Comparison of ENCODE assay signal across 5 worm cellular contexts in the genomic region with DNA sequence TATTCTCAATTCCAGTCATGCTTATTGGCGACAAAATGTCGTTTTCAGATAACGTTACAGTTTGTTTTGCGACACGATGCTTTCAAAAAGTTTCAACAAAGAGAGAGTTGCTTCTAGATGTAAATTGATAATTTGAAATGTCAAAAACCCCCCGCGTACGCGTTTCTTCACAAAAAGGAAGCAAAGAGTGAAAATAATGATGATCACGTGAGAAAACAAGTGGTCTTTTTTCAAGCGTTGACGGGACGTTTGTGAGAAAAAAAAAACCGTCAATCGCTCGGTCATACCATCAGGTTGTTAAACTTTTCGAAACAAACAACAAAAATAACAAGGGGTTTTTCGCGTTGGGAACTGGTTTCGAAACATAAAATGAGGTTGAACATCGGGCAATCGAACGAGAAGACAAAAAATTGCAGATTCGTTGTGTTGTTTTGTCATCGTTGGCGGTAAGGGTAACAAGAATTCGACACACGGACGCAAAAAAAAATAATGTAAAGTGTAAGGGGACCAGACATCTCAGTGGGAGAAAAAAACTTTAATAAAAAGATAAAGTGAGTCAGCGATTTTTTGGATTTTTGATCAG.
TF ChIP-seq lines count a peak whose summit lies in the region.

No protein-coding gene starts in this region.

TF ChIP-seq in whole organism, L1 larva, 84 proteins besides CTCF, POLR2A, EP300 and RAD21 (continues in another document):
- no peak for TF ChIP-seq egl-27 (tag; optimal IDR thresholded peaks at IDR 0.05; lab: Kevin White, UChicago)
- no peak for TF ChIP-seq nhr-76 (tag; optimal IDR thresholded peaks at IDR 0.05; lab: Kevin White, UChicago)
- TF ChIP-seq nhr-237 (tag; optimal IDR thresholded peaks at IDR 0.05; lab: Kevin White, UChicago): no peak
- TF ChIP-seq nhr-90 (tag; optimal IDR thresholded peaks at IDR 0.05; lab: Kevin White, UChicago; ENCODE audit: poor library complexity): peak; percentile 20
- TF ChIP-seq snpc-4 (tag; optimal IDR thresholded peaks at IDR 0.05; lab: Kevin White, UChicago): no peak
- TF ChIP-seq lin-39 (tag; optimal IDR thresholded peaks at IDR 0.05; lab: Kevin White, UChicago): no peak
- peak; percentile 62 for TF ChIP-seq snu-23 (GFP tag; optimal IDR thresholded peaks at IDR 0.05; lab: Kevin White, UChicago)
- TF ChIP-seq dsc-1 (tag; optimal IDR thresholded peaks at IDR 0.05; lab: Kevin White, UChicago): no peak
- TF ChIP-seq tbx-2 (tag; optimal IDR thresholded peaks at IDR 0.05; lab: Kevin White, UChicago): peak; percentile 22
- TF ChIP-seq grh-1 (GFP tag; IDR thresholded peaks at IDR 0.05; lab: Robert Waterston, UW): peak; percentile 41
- TF ChIP-seq pqm-1 (tag; optimal IDR thresholded peaks at IDR 0.05; lab: Kevin White, UChicago): no peak
- TF ChIP-seq vab-15 (tag; optimal IDR thresholded peaks at IDR 0.05; lab: Kevin White, UChicago): no peak
- TF ChIP-seq mdl-1 (tag; optimal IDR thresholded peaks at IDR 0.05; lab: Kevin White, UChicago): peak in 1 of 2 experiments; percentile 69
- TF ChIP-seq skn-1 (tag; optimal IDR thresholded peaks at IDR 0.05; lab: Kevin White, UChicago): peak; percentile 63
- no peak for TF ChIP-seq tlp-1 (tag; optimal IDR thresholded peaks at IDR 0.05; lab: Kevin White, UChicago)
- TF ChIP-seq C04F5.9 (tag; optimal IDR thresholded peaks at IDR 0.05; lab: Kevin White, UChicago): no peak
- no peak for TF ChIP-seq nhr-28 (tag; optimal IDR thresholded peaks at IDR 0.05; lab: Kevin White, UChicago)

TF ChIP-seq in whole organism, L2 larva, 48 proteins besides CTCF, POLR2A, EP300 and RAD21 (continues in another document):
- TF ChIP-seq sma-9 (GFP tag; optimal IDR thresholded peaks at IDR 0.05; lab: Kevin White, UChicago): peak; percentile 68
- TF ChIP-seq sma-9 (tag; optimal IDR thresholded peaks at IDR 0.05; lab: Kevin White, UChicago): no peak
- TF ChIP-seq F13H6.1 (tag; optimal IDR thresholded peaks at IDR 0.05; lab: Kevin White, UChicago): peak; percentile 47
- TF ChIP-seq C34F6.9 (tag; optimal IDR thresholded peaks at IDR 0.05; lab: Kevin White, UChicago): peak; percentile 19
- peak; percentile 52 for TF ChIP-seq ama-1 (optimal IDR thresholded peaks at IDR 0.05; lab: Kevin White, UChicago)
- peak; percentile 87 for TF ChIP-seq crh-2 (tag; optimal IDR thresholded peaks at IDR 0.05; lab: Kevin White, UChicago)
- TF ChIP-seq snpc-4 (tag; optimal IDR thresholded peaks at IDR 0.05; lab: Kevin White, UChicago): no peak
- TF ChIP-seq egl-27 (tag; optimal IDR thresholded peaks at IDR 0.05; lab: Kevin White, UChicago): peak; percentile 18
- TF ChIP-seq ceh-82 (tag; optimal IDR thresholded peaks at IDR 0.05; lab: Kevin White, UChicago): no peak
- no peak for TF ChIP-seq alr-1 (tag; optimal IDR thresholded peaks at IDR 0.05; lab: Kevin White, UChicago)
- no peak for TF ChIP-seq ztf-1 (GFP tag; conservative IDR thresholded peaks at IDR 0.05; lab: Robert Waterston, UW)
- no peak for TF ChIP-seq lin-13 (GFP tag; optimal IDR thresholded peaks at IDR 0.05; lab: Kevin White, UChicago)
- no peak for TF ChIP-seq nhr-6 (tag; optimal IDR thresholded peaks at IDR 0.05; lab: Kevin White, UChicago)
- no peak for TF ChIP-seq blmp-1 (tag; optimal IDR thresholded peaks at IDR 0.05; lab: Kevin White, UChicago; ENCODE audit: insufficient read depth)
- TF ChIP-seq mbf-1 (tag; optimal IDR thresholded peaks at IDR 0.05; lab: Kevin White, UChicago): no peak
- TF ChIP-seq elt-3 (tag; optimal IDR thresholded peaks at IDR 0.05; lab: Kevin White, UChicago): no peak
- no peak for TF ChIP-seq unc-55 (GFP tag; optimal IDR thresholded peaks at IDR 0.05; lab: Kevin White, UChicago)
- TF ChIP-seq R02D3.7 (tag; optimal IDR thresholded peaks at IDR 0.05; lab: Kevin White, UChicago): no peak

TF ChIP-seq in whole organism, L3 larva, 47 proteins besides CTCF, POLR2A, EP300 and RAD21 (continues in another document):
- no peak for TF ChIP-seq fkh-10 (GFP tag; optimal IDR thresholded peaks at IDR 0.05; lab: Kevin White, UChicago)
- no peak for TF ChIP-seq R02D3.7 (tag; optimal IDR thresholded peaks at IDR 0.05; lab: Kevin White, UChicago)
- peak; percentile 67 for TF ChIP-seq pha-4 (tag; optimal IDR thresholded peaks at IDR 0.05; lab: Kevin White, UChicago)
- TF ChIP-seq nhr-23 (tag; optimal IDR thresholded peaks at IDR 0.05; lab: Kevin White, UChicago): no peak
- no peak for TF ChIP-seq skn-1 (tag; optimal IDR thresholded peaks at IDR 0.05; lab: Kevin White, UChicago)
- no peak for TF ChIP-seq ztf-11 (tag; optimal IDR thresholded peaks at IDR 0.05; lab: Kevin White, UChicago)
- peak; percentile 3 for TF ChIP-seq jun-1 (tag; optimal IDR thresholded peaks at IDR 0.05; lab: Kevin White, UChicago)
- peak; percentile 39 for TF ChIP-seq nfya-1 (tag; optimal IDR thresholded peaks at IDR 0.05; lab: Kevin White, UChicago; ENCODE audit: insufficient read depth)
- TF ChIP-seq elt-3 (tag; optimal IDR thresholded peaks at IDR 0.05; lab: Kevin White, UChicago): no peak
- TF ChIP-seq pqm-1 (tag; optimal IDR thresholded peaks at IDR 0.05; lab: Kevin White, UChicago): peak; percentile 56
- no peak for TF ChIP-seq daf-12 (tag; optimal IDR thresholded peaks at IDR 0.05; lab: Kevin White, UChicago)
- TF ChIP-seq nhr-25 (tag; optimal IDR thresholded peaks at IDR 0.05; lab: Kevin White, UChicago): peak; percentile 39
- TF ChIP-seq fkh-2 (tag; optimal IDR thresholded peaks at IDR 0.05; lab: Kevin White, UChicago): no peak
- TF ChIP-seq nhr-67 (tag; optimal IDR thresholded peaks at IDR 0.05; lab: Kevin White, UChicago): no peak
- no peak for TF ChIP-seq unc-39 (tag; optimal IDR thresholded peaks at IDR 0.05; lab: Kevin White, UChicago)
- TF ChIP-seq zag-1 (tag; optimal IDR thresholded peaks at IDR 0.05; lab: Kevin White, UChicago): no peak
- TF ChIP-seq mml-1 (tag; optimal IDR thresholded peaks at IDR 0.05; lab: Kevin White, UChicago): no peak
- TF ChIP-seq egl-27 (tag; optimal IDR thresholded peaks at IDR 0.05; lab: Kevin White, UChicago): peak; percentile 56
- TF ChIP-seq nhr-12 (tag; optimal IDR thresholded peaks at IDR 0.05; lab: Kevin White, UChicago): no peak

TF ChIP-seq in whole organism, L4 larva, 104 proteins besides CTCF, POLR2A, EP300 and RAD21 (continues in another document):
- no peak for TF ChIP-seq ZK337.2 (GFP tag; IDR thresholded peaks at IDR 0.05; lab: Robert Waterston, UW)
- peak; percentile 96 for TF ChIP-seq dve-1 (tag; optimal IDR thresholded peaks at IDR 0.05; lab: Kevin White, UChicago; ENCODE audit: insufficient read depth)
- peak; percentile 22; the same call in 1 of the 2 replicates for TF ChIP-seq pha-4 (GFP tag; IDR thresholded peaks at IDR 0.05; lab: Robert Waterston, UW)
- TF ChIP-seq pha-4 (tag; optimal IDR thresholded peaks at IDR 0.05; lab: Kevin White, UChicago): peak; percentile 58
- no peak for TF ChIP-seq spr-1 (tag; optimal IDR thresholded peaks at IDR 0.05; lab: Kevin White, UChicago)
- no peak for TF ChIP-seq sdz-12 (GFP tag; optimal IDR thresholded peaks at IDR 0.05; lab: Kevin White, UChicago)
- no peak for TF ChIP-seq nhr-25 (tag; optimal IDR thresholded peaks at IDR 0.05; lab: Kevin White, UChicago; ENCODE audit: borderline replicate concordance, insufficient read depth)
- TF ChIP-seq dpl-1 (GFP tag; optimal IDR thresholded peaks at IDR 0.05; lab: Kevin White, UChicago): peak; percentile 24
- peak in 1 of 2 experiments; percentile 44 for TF ChIP-seq lsy-2 (tag; optimal IDR thresholded peaks at IDR 0.05; lab: Kevin White, UChicago)
- no peak for TF ChIP-seq attf-4 (tag; optimal IDR thresholded peaks at IDR 0.05; lab: Kevin White, UChicago)
- TF ChIP-seq hlh-30 (tag; optimal IDR thresholded peaks at IDR 0.05; lab: Kevin White, UChicago; ENCODE audit: insufficient read depth): peak; percentile 89
- 0 out of 2 replicates have a peak, but pooled peaks have one; percentile 25 for TF ChIP-seq mxl-2 (GFP tag; conservative IDR thresholded peaks at IDR 0.05; lab: Robert Waterston, UW)
- TF ChIP-seq lin-13 (GFP tag; optimal IDR thresholded peaks at IDR 0.05; lab: Kevin White, UChicago): peak; percentile 21
- peak; percentile 84 for TF ChIP-seq lin-1 (GFP tag; IDR thresholded peaks at IDR 0.05; lab: Robert Waterston, UW)
- peak; percentile 14 for TF ChIP-seq nhr-6 (tag; optimal IDR thresholded peaks at IDR 0.05; lab: Kevin White, UChicago)
- no peak for TF ChIP-seq egl-27 (tag; optimal IDR thresholded peaks at IDR 0.05; lab: Kevin White, UChicago)
- no peak for TF ChIP-seq mdt-29 (GFP tag; IDR thresholded peaks at IDR 0.05; lab: Robert Waterston, UW)
- TF ChIP-seq unc-130 (GFP tag; optimal IDR thresholded peaks at IDR 0.05; lab: Kevin White, UChicago): no peak

TF ChIP-seq in whole organism, young adult, 124 proteins besides CTCF, POLR2A, EP300 and RAD21 (continues in another document):
- no peak for TF ChIP-seq D2030.7 (GFP tag; IDR thresholded peaks at IDR 0.05; lab: Robert Waterston, UW)
- TF ChIP-seq B0261.1 (tag; optimal IDR thresholded peaks at IDR 0.05; lab: Kevin White, UChicago): no peak
- TF ChIP-seq attf-5 (GFP tag; optimal IDR thresholded peaks at IDR 0.05; lab: Kevin White, UChicago): peak; percentile 45
- TF ChIP-seq pha-4 (tag; optimal IDR thresholded peaks at IDR 0.05; lab: Kevin White, UChicago): peak; percentile 31
- TF ChIP-seq ceh-40 (GFP tag; IDR thresholded peaks at IDR 0.05; lab: Robert Waterston, UW): no peak
- no peak for TF ChIP-seq snpc-4 (GFP tag; optimal IDR thresholded peaks at IDR 0.05; lab: Kevin White, UChicago)
- TF ChIP-seq snpc-4 (tag; optimal IDR thresholded peaks at IDR 0.05; lab: Kevin White, UChicago): peak in 1 of 4 experiments; percentile 39
- TF ChIP-seq K12H6.12 (tag; optimal IDR thresholded peaks at IDR 0.05; lab: Kevin White, UChicago): no peak
- TF ChIP-seq madf-6 (GFP tag; IDR thresholded peaks at IDR 0.05; lab: Robert Waterston, UW): no peak
- TF ChIP-seq Y53F4B.3 (GFP tag; IDR thresholded peaks at IDR 0.05; lab: Robert Waterston, UW): no peak
- no peak for TF ChIP-seq F22D6.2 (tag; optimal IDR thresholded peaks at IDR 0.05; lab: Kevin White, UChicago)
- TF ChIP-seq F37B4.10 (GFP tag; IDR thresholded peaks at IDR 0.05; lab: Robert Waterston, UW): no peak
- no peak for TF ChIP-seq lsy-27 (tag; optimal IDR thresholded peaks at IDR 0.05; lab: Kevin White, UChicago; ENCODE audit: borderline replicate concordance, insufficient read depth)
- TF ChIP-seq zim-3 (tag; optimal IDR thresholded peaks at IDR 0.05; lab: Kevin White, UChicago): no peak
- no peak for TF ChIP-seq bed-1 (GFP tag; IDR thresholded peaks at IDR 0.05; lab: Robert Waterston, UW)
- TF ChIP-seq dpl-1 (GFP tag; optimal IDR thresholded peaks at IDR 0.05; lab: Kevin White, UChicago): no peak
- peak; percentile 55 for TF ChIP-seq unc-62 (GFP tag; optimal IDR thresholded peaks at IDR 0.05; lab: Kevin White, UChicago)
- no peak for TF ChIP-seq lin-35 (GFP tag; optimal IDR thresholded peaks at IDR 0.05; lab: Kevin White, UChicago)
- no peak for TF ChIP-seq rcor-1 (GFP tag; IDR thresholded peaks at IDR 0.05; lab: Robert Waterston, UW)
- no peak for TF ChIP-seq F39B2.1 (GFP tag; IDR thresholded peaks at IDR 0.05; lab: Robert Waterston, UW)
- TF ChIP-seq cebp-1 (GFP tag; IDR thresholded peaks at IDR 0.05; lab: Robert Waterston, UW): 0 out of 2 replicates have a peak, but pooled peaks have one; percentile 14
- TF ChIP-seq cebp-1 (tag; optimal IDR thresholded peaks at IDR 0.05; lab: Kevin White, UChicago): peak; percentile 81
